Fruit fly (Drosophila melanogaster) whole organism, adult: ENCODE data around the gene Plod.

Source experiments
- CG1620 ChIP-seq: fragments of 200-800 bp; sonication (Bioruptor generic); optimal IDR thresholded peaks from 2 replicates; lab custom pipeline; 2016; ENCODE audit warnings: missing biosample characterization, missing genetic modification characterization
- Clk ChIP-seq: fragments of 200-800 bp; sonication (Bioruptor generic); optimal IDR thresholded peaks from 2 replicates; lab custom pipeline; 2017; ENCODE audit warnings: missing biosample characterization, missing genetic modification characterization
- Mnt ChIP-seq: fragments of 200-800 bp; sonication (Bioruptor generic); optimal IDR thresholded peaks from 2 replicates; lab custom pipeline; 2016; ENCODE audit warnings: missing biosample characterization, mild to moderate bottlenecking, missing genetic modification characterization
- bab1 ChIP-seq: fragments of 200-800 bp; sonication (Bioruptor generic); optimal IDR thresholded peaks from 3 replicates; lab custom pipeline; 2019; ENCODE audit warnings: missing biosample characterization, mild to moderate bottlenecking, missing genetic modification characterization, moderate library complexity
- cic ChIP-seq: fragments of 200-800 bp; sonication (Bioruptor generic); optimal IDR thresholded peaks from 2 replicates; lab custom pipeline; 2017; ENCODE audit warnings: missing biosample characterization, mild to moderate bottlenecking, missing genetic modification characterization, moderate library complexity
- kay ChIP-seq: fragments of 200-800 bp; sonication (Bioruptor generic); peaks from one replicate; lab custom pipeline; 2016; ENCODE audit warnings: missing biosample characterization, missing genetic modification characterization, borderline replicate concordance
- ovo ChIP-seq: fragments of 200-800 bp; sonication (Bioruptor generic); optimal IDR thresholded peaks from 2 replicates; lab custom pipeline; 2016; ENCODE audit warnings: missing biosample characterization, missing genetic modification characterization

DNA sequence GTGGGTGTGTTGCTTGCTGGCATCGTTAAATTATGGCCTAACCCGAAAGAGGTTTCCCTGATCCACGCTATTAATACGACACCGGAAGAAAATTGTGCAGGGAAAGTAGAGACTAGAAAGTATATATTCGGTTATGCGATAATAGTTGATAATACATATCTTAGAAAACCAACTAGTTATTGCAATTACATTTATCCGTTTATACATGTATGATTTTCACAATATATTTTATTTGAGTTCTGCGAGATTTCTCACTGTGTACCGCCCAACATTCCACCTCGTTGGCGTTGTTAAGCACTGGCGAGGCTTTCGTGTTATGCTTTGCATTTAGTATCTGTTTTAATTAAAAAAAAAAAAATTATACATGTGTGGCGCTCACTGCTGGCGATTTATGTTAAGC, 50.4 kb downstream of the Plod start:
- TF ChIP-seq kay (GFP tag; lab: Kevin White, UChicago) = no peak
- no peak for TF ChIP-seq bab1 (GFP tag; lab: Kevin White, UChicago)
- no peak for TF ChIP-seq ovo (GFP tag; lab: Kevin White, UChicago)
- no peak for TF ChIP-seq Mnt (GFP tag; lab: Kevin White, UChicago)
- no peak for TF ChIP-seq cic (GFP tag; lab: Kevin White, UChicago)
- no peak for TF ChIP-seq CG1620 (GFP tag; lab: Kevin White, UChicago)
- no peak for TF ChIP-seq Clk (GFP tag; lab: Kevin White, UChicago)
